Worm (Caenorhabditis elegans) whole organism, L4/young adult: Measurements from ENCODE around the gene F47B7.5.

Experiments
- dao-5 ChIP-seq: sonication (generic microtip); optimal IDR thresholded peaks from 2 replicates; lab custom pipeline; 2016; ENCODE audit warnings: missing genotype, missing genetic modification characterization, moderate library complexity, missing compliant biosample characterization
- him-1 ChIP-seq: sonication (generic microtip); optimal IDR thresholded peaks from 2 replicates; lab custom pipeline; 2016; ENCODE audit warnings: missing genotype, missing genetic modification reagents, missing genetic modification characterization, missing compliant biosample characterization

- TF ChIP-seq him-1 (tag; lab: Kevin White, UChicago) (no peak), dao-5 (tag; lab: Kevin White, UChicago) (no peak)
These were observed 12.9 kb downstream of the F47B7.5 start for ce11 chrX:3755753-3756152.
